Fruit fly (Drosophila melanogaster): Measurements from ENCODE around the gene Srp72.

dm6 chr3R:20546662-20547620, 41.6 kb upstream of the Srp72 start:
- TF ChIP-seq psq (optimal IDR thresholded peaks at IDR 0.05) (no peak), pan (optimal IDR thresholded peaks at IDR 0.05) (no peak), CG8478 (optimal IDR thresholded peaks at IDR 0.05) (no peak), usp (GFP tag; optimal IDR thresholded peaks at IDR 0.05) (no peak), Dll (optimal IDR thresholded peaks at IDR 0.05) (no peak)
